Worm (Caenorhabditis elegans): ENCODE results near the gene zfp-1.
A peak's percentile ranks its signal among the peaks of the same experiment; 100 is the strongest.

The zfp-1 gene

DNA sequence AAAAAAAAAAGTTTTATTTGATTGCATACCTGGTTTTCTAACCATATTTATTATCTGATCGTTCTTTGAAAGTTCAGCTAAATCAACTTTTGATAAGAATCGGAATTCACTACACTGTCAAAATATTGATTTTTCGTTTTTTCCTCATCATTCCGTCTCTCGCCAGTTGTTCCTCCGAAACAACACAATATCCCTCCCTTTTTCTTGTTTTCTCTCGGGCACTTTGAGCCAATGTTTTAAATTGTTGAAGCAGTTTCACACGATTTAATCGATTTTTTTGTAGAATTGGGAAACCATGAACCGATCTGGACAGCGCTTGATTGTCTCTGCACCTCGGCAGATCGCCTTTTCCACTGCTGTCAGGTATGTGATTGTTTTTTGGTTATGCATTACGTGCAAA is 22.1 kb upstream of the zfp-1 start, which contains the start of gene K02D10.1:
Gene K02D10.1 (plus strand): TSS at position 284 of the 400 bp plus-strand sequence.
- no peak for TF ChIP-seq ceh-43 (GFP tag; optimal IDR thresholded peaks at IDR 0.05)
- TF ChIP-seq hlh-1 (tag; optimal IDR thresholded peaks at IDR 0.05), result peak; percentile 34
- TF ChIP-seq tbx-8 (GFP tag; optimal IDR thresholded peaks at IDR 0.05), result no peak
- TF ChIP-seq nhr-2 (tag; optimal IDR thresholded peaks at IDR 0.05), result no peak
- TF ChIP-seq mls-2 (tag; optimal IDR thresholded peaks at IDR 0.05), result no peak

DNA sequence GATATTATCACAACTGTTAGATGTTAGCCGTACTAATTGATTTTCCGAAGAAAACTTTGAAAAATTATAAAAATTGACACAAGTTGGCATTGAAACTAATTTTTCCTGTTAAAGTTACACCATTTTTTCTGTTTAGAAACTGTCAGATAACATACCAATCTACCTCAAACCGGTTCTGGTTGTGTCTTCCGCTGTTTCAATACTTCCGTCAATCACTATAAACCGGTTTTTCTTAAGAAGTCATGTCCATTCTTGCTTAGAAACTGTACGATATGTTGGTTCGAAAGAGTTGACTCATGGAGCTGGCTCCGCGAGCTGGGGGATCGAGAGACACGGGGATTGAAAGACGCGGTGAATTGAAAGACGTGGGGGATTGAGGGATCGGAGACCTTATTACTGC is 21.1 kb upstream of the zfp-1 start:
- no peak for TF ChIP-seq nhr-76 (tag; optimal IDR thresholded peaks at IDR 0.05)
- TF ChIP-seq sem-2 (GFP tag; optimal IDR thresholded peaks at IDR 0.05), result no peak
- no peak for TF ChIP-seq nhr-28 (tag; optimal IDR thresholded peaks at IDR 0.05)
- TF ChIP-seq nhr-2 (tag; optimal IDR thresholded peaks at IDR 0.05), result no peak
- no peak for TF ChIP-seq tbx-8 (GFP tag; optimal IDR thresholded peaks at IDR 0.05)
- TF ChIP-seq pha-4 (tag; optimal IDR thresholded peaks at IDR 0.05), result no peak
- no peak for TF ChIP-seq nhr-237 (tag; optimal IDR thresholded peaks at IDR 0.05)
- no peak for TF ChIP-seq zip-8 (tag; optimal IDR thresholded peaks at IDR 0.05)

DNA sequence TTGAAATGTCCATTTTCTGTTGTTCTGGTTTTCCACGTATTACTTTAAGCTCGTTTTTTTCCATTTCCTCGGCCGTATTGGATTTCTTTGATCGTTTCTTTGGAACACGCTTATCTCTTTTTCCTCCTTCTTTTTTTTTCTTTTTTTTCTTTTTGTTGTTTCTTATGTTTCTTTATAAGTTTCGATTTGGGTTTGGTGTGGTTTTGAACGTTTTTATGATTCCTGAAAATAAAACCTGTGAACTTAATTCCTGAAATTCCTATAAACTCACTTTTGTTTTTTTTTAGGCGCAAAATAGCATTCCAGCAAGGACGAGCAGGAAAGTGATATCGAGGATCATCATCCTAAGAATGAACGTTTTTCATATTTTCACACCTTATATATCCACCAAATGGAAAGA is 20.2 kb upstream of the zfp-1 start, which contains the start of gene K02D10.2:
Gene K02D10.2 (minus strand): TSS at position 101 of the 400 bp plus-strand sequence.
- no peak for TF ChIP-seq lin-32 (GFP tag; optimal IDR thresholded peaks at IDR 0.05)
- TF ChIP-seq mls-2 (tag; optimal IDR thresholded peaks at IDR 0.05), result no peak
- TF ChIP-seq nhr-12 (tag; optimal IDR thresholded peaks at IDR 0.05), result no peak
- TF ChIP-seq M03D4.4 (tag; optimal IDR thresholded peaks at IDR 0.05), result no peak
- no peak for TF ChIP-seq cnd-1 (tag; optimal IDR thresholded peaks at IDR 0.05)

DNA sequence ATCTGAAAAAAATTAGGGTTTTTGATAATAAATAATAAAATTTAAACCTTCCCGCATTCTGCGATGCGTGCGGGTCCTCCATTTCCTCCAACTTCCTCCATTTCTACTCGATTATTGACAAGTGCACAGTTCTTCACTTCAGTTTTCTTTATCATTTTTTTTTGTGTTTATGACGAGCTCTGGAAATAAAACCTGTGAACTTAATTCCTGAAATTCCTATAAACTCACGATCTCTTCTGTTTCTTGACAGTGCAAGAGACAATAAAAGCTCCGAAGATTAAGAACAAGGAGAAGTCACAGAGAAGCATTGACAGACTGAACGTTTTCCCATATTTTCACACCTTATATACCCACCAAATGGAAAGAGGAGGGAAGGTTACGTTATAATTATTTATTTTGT is 19.5 kb upstream of the zfp-1 start, which contains the start of gene K02D10.3:
Gene K02D10.3 (minus strand): TSS at position 101 of the 400 bp plus-strand sequence.
- no peak for TF ChIP-seq unc-62 (GFP tag; optimal IDR thresholded peaks at IDR 0.05)

DNA sequence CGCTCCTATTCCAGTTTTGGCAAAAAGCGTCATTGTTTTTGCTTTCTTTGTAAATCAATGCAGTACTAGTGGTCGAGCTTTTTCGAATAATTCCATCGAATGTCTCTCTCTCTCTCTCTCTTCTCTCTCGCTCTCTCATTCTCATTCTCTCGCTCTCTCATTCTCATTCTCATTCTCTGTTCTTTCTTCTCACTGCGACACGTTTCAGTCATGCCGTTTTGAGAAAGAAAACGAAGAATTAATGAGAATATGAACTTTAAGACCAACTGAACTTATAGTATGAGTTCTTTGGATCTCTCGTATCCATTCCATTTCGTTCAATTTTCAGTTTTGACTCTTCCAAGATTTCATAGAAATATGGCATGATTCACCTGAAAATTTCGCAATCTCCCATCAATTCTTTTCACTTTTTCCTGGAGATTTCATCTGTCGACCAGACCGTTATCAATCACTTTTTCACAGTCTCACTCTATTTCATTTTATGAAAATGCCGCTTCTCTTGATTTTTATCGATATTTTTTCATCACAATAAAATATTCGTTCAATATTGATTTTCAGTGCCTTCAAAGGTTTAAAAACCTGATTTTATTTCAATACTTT is 18.8 kb upstream of the zfp-1 start:
- TF ChIP-seq blmp-1 (tag; optimal IDR thresholded peaks at IDR 0.05) (peak; percentile 21), ham-2 (GFP tag; optimal IDR thresholded peaks at IDR 0.05) (no peak)

DNA sequence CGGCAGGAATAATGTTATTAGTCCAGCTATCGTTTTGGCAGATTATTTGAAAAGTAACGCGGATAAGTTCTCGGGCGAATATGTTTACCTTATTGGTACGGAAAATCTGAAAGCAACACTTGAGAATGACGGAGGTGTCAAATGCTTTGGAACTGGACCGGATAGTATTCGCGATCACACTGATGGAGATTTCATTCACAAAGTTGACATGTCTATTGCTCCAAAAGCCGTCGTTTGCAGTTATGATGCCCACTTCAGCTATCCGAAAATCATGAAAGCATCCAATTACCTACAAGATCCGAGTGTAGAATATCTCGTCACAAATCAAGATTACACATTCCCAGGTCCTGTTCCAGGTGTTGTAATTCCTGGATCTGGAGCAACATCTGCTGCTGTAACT is 18.0 kb upstream of the zfp-1 start:
- TF ChIP-seq mls-2 (tag; optimal IDR thresholded peaks at IDR 0.05) (no peak), pha-4 (tag; optimal IDR thresholded peaks at IDR 0.05) (no peak), tbx-8 (GFP tag; optimal IDR thresholded peaks at IDR 0.05) (no peak), nhr-2 (tag; optimal IDR thresholded peaks at IDR 0.05) (no peak), ceh-83 (GFP tag; optimal IDR thresholded peaks at IDR 0.05) (no peak), drap-1 (GFP tag; optimal IDR thresholded peaks at IDR 0.05) (no peak), blmp-1 (tag; optimal IDR thresholded peaks at IDR 0.05) (no peak), mep-1 (tag; optimal IDR thresholded peaks at IDR 0.05) (no peak), hlh-1 (tag; optimal IDR thresholded peaks at IDR 0.05) (no peak), ces-1 (GFP tag; optimal IDR thresholded peaks at IDR 0.05) (no peak), flh-1 (GFP tag; optimal IDR thresholded peaks at IDR 0.05) (no peak), mab-5 (tag; optimal IDR thresholded peaks at IDR 0.05) (no peak), nhr-28 (tag; optimal IDR thresholded peaks at IDR 0.05) (no peak), sem-2 (GFP tag; optimal IDR thresholded peaks at IDR 0.05) (no peak)

DNA sequence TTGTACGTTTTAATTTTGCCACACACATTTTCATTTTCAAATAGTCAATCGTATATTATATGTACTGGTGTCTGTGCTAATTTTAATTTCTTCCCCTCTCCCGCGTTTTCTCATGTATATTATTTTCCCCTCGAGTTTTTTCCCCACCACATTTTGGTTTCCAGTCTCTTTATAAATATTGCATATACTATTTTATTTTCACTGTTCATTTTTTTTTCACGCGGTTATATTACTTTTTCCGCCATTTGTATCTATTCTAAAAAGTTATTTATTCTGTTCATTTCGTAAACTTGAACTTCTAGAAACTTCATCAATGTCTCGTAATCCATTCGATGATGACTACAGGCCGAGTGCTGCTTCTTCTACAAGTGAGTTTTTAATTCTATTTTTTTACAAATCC is 15.4 kb upstream of the zfp-1 start, which contains the start of gene snap-29:
Gene snap-29 (plus strand): TSS at position 301 of the 400 bp plus-strand sequence.
- TF ChIP-seq blmp-1 (tag; optimal IDR thresholded peaks at IDR 0.05) (no peak), hlh-1 (tag; optimal IDR thresholded peaks at IDR 0.05) (no peak), bed-3 (GFP tag; optimal IDR thresholded peaks at IDR 0.05) (no peak), mab-5 (tag; optimal IDR thresholded peaks at IDR 0.05) (no peak), nhr-237 (tag; optimal IDR thresholded peaks at IDR 0.05) (no peak), ceh-83 (GFP tag; optimal IDR thresholded peaks at IDR 0.05) (no peak), elt-3 (tag; optimal IDR thresholded peaks at IDR 0.05) (no peak), mls-2 (tag; optimal IDR thresholded peaks at IDR 0.05) (no peak), elt-1 (tag; optimal IDR thresholded peaks at IDR 0.05; ENCODE audit: borderline replicate concordance, insufficient read depth) (no peak), lsy-2 (tag; optimal IDR thresholded peaks at IDR 0.05) (no peak), flh-1 (GFP tag; optimal IDR thresholded peaks at IDR 0.05) (no peak), ham-2 (GFP tag; optimal IDR thresholded peaks at IDR 0.05) (no peak), ztf-11 (tag; optimal IDR thresholded peaks at IDR 0.05) (no peak), lin-13 (tag; optimal IDR thresholded peaks at IDR 0.05) (no peak), nhr-76 (tag; optimal IDR thresholded peaks at IDR 0.05) (no peak), nhr-2 (tag; optimal IDR thresholded peaks at IDR 0.05) (no peak), unc-120 (tag; optimal IDR thresholded peaks at IDR 0.05; ENCODE audit: poor library complexity, severe bottlenecking) (no peak)
